Worm (Caenorhabditis elegans): Measurements from ENCODE around the gene mob-2.

mob-2 gene

DNA sequence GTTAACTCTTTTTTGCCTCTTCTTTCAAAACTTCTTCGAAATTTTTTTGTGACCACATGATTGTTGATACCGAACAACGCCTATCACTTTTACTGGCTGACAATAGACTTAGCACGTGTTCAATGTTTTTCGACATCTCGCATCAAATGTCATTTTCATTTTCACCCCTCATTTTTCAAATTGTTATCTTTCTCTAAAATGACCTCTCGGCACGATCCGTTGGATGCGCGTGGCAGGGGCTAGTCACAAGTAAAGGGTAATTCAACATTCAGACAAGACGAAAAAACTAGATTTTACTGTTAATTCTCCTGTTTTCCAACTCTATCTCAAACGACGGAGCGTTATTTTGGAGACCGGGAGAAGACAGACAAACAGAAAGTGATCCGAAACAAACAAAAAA is 56.4 kb downstream of the mob-2 start, which contains the start of gene F17H10.2:
F17H10.2 (plus strand) TSS at position 316 of the 400 bp plus-strand sequence.
- TF ChIP-seq ceh-34 (tag; optimal IDR thresholded peaks at IDR 0.05) (no peak), ceh-22 (tag; optimal IDR thresholded peaks at IDR 0.05) (no peak), hlh-30 (tag; optimal IDR thresholded peaks at IDR 0.05; ENCODE audit: insufficient read depth) (peak; percentile 14)

DNA sequence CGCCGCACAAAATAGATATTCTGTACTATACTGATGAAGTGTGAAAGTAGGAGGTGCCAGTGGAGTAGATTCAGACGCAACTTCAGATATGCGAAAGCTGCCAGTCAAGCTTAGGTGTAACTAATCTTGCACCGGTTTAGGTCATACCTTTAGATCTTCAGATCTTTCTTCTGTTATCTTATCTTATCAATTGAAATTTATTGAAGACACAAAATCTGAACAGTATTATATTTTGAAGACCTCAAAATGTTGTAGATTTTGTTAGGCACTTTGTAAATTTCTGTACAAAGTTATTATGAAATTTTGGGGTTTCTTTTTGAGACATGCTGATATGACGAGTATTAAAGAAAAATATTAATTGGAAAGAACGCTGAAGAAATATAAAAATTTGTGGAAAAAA is 57.2 kb downstream of the mob-2 start:
- TF ChIP-seq ceh-14 (tag; optimal IDR thresholded peaks at IDR 0.05), result no peak
- TF ChIP-seq sox-2 (GFP tag; IDR thresholded peaks at IDR 0.05), result no peak
- no peak for TF ChIP-seq mec-3 (tag; optimal IDR thresholded peaks at IDR 0.05; ENCODE audit: borderline replicate concordance)
- no peak for TF ChIP-seq hlh-6 (tag; optimal IDR thresholded peaks at IDR 0.05)
- no peak for TF ChIP-seq pqm-1 (tag; optimal IDR thresholded peaks at IDR 0.05)
- no peak for TF ChIP-seq fax-1 (tag; optimal IDR thresholded peaks at IDR 0.05)
- TF ChIP-seq ztf-16 (tag; optimal IDR thresholded peaks at IDR 0.05), result no peak

DNA sequence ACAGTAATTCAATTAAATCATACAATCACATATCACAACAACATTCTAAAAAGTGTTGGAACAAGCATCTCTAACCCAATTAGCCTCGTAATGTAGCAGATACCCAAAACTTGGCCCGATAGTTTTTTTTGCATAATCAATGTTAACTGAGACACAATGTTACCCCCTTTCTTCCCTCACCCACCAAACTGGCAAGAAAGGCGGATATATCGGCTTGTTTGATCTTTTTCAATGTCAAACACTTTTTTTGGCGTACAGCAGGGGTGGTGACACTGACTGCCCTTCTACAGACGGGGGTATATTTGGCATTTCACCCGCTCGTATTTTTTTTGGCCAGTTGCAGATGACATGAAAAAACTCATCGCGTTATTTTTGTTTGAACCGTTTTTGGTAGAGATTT is 59.9 kb downstream of the mob-2 start:
- TF ChIP-seq Y22D7AL.16 (tag; optimal IDR thresholded peaks at IDR 0.05), result no peak

DNA sequence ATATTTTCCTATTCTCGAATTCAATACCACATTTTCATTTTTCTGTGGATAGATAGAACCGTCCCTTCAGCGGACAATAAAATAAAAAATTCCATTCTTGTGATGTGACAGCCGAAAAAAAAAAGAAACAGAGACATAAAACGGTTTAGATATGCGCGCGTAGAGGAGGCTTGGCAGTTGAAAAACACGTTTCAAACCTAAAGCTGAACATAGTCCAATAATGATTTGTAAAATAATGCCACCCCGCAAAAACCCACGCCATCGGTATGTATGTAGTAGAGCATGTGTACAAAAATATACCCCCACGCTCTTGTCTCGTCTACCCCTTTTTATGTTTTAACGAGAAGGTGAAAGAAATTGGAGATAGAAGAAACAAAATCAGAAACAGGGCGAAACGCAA is 61.2 kb downstream of the mob-2 start:
- no peak for TF ChIP-seq hlh-13 (GFP tag; optimal IDR thresholded peaks at IDR 0.05)

DNA sequence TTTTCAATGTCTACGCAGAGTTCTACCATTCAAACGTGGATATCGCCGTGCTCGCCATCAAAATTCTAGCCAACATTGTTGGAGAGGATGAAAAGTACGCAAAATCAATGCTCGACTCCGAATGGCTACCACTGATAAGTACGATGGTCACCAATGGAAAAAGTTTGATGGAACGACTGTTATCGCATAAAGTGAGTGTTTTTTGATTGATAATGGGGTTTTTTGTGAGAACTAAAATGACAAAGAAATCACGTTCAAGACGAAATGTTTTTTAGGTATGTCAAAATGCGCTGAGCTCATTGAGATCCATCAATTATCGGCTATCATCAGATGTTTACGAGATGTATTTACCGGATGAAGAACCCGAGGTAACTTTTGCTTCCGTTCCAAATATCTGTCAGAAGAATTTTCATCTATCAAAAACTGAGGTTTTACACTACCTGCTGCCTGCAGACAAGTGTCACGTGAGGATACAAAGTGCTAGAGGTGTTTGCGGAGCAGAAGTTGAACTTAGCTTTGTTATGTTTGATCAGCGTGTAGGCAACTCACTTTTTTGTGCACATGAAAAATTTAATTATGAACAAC is 63.6 kb downstream of the mob-2 start:
- TF ChIP-seq ceh-2 (tag; optimal IDR thresholded peaks at IDR 0.05), result no peak
- TF ChIP-seq unc-3 (GFP tag; conservative IDR thresholded peaks at IDR 0.05), result no peak
- TF ChIP-seq unc-3 (tag; optimal IDR thresholded peaks at IDR 0.05), result no peak

DNA sequence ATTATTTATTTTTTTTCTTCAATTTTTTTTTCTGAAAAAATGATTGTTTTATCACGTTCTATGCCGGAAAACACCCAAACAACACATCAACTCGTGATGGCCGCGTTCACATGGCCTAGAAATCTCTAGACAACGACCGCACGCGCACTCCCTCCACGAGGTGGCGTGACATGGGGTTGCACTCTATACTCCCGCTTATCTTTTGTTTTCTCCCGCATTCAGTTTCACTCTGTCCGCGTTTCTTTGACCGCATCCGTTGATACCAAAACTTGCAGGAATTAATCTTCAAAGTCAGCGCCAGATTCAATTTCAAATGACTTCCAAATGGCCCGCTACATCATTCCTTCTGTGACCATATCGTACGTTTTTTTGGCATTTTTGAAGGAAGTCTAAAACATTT is 64.9 kb downstream of the mob-2 start, which contains the start of gene F17H10.1:
F17H10.1 (plus strand) TSS at position 276 of the 400 bp plus-strand sequence.
- TF ChIP-seq unc-3 (GFP tag; conservative IDR thresholded peaks at IDR 0.05) (no peak), unc-3 (tag; optimal IDR thresholded peaks at IDR 0.05) (no peak), elt-2 (tag; optimal IDR thresholded peaks at IDR 0.05) (peak; percentile 56), ttx-3 (tag; optimal IDR thresholded peaks at IDR 0.05) (no peak), ceh-2 (tag; optimal IDR thresholded peaks at IDR 0.05) (peak; percentile 57), gmeb-2 (tag; optimal IDR thresholded peaks at IDR 0.05) (no peak), hlh-30 (tag; optimal IDR thresholded peaks at IDR 0.05; ENCODE audit: insufficient read depth) (peak; percentile 93), lin-11 (tag; optimal IDR thresholded peaks at IDR 0.05) (no peak), hlh-13 (GFP tag; optimal IDR thresholded peaks at IDR 0.05) (no peak), pag-3 (tag; optimal IDR thresholded peaks at IDR 0.05; ENCODE audit: borderline replicate concordance) (no peak), madf-2 (tag; optimal IDR thresholded peaks at IDR 0.05) (no peak), nfya-1 (tag; optimal IDR thresholded peaks at IDR 0.05) (no peak), dve-1 (tag; optimal IDR thresholded peaks at IDR 0.05) (no peak), syd-9 (tag; optimal IDR thresholded peaks at IDR 0.05) (no peak), zip-5 (tag; optimal IDR thresholded peaks at IDR 0.05) (no peak), hlh-8 (tag; optimal IDR thresholded peaks at IDR 0.05) (peak; percentile 9), ceh-34 (tag; optimal IDR thresholded peaks at IDR 0.05) (no peak), ceh-18 (tag; optimal IDR thresholded peaks at IDR 0.05) (peak; percentile 10), ref-2 (tag; optimal IDR thresholded peaks at IDR 0.05) (no peak), nhr-232 (tag; optimal IDR thresholded peaks at IDR 0.05) (no peak), ceh-19 (GFP tag; optimal IDR thresholded peaks at IDR 0.05) (no peak), ets-4 (tag; optimal IDR thresholded peaks at IDR 0.05) (peak; percentile 70), ceh-14 (tag; optimal IDR thresholded peaks at IDR 0.05) (no peak), T23F11.4 (GFP tag; optimal IDR thresholded peaks at IDR 0.05) (no peak), fkh-6 (tag; optimal IDR thresholded peaks at IDR 0.05) (no peak), sdc-2 (tag; optimal IDR thresholded peaks at IDR 0.05) (no peak), mec-3 (tag; optimal IDR thresholded peaks at IDR 0.05; ENCODE audit: borderline replicate concordance) (no peak), unc-55 (GFP tag; optimal IDR thresholded peaks at IDR 0.05) (peak; percentile 19), rnt-1 (tag; optimal IDR thresholded peaks at IDR 0.05) (peak; percentile 60), lim-6 (tag; optimal IDR thresholded peaks at IDR 0.05) (no peak), ama-1 (optimal IDR thresholded peaks at IDR 0.05) (no peak), che-1 (tag; optimal IDR thresholded peaks at IDR 0.05) (no peak), unc-42 (tag; optimal IDR thresholded peaks at IDR 0.05) (no peak), ahr-1 (tag; optimal IDR thresholded peaks at IDR 0.05) (no peak), pat-9 (tag; optimal IDR thresholded peaks at IDR 0.05) (no peak)
